Fruit fly (Drosophila melanogaster): ENCODE measurements around the gene CG10631.

DNA sequence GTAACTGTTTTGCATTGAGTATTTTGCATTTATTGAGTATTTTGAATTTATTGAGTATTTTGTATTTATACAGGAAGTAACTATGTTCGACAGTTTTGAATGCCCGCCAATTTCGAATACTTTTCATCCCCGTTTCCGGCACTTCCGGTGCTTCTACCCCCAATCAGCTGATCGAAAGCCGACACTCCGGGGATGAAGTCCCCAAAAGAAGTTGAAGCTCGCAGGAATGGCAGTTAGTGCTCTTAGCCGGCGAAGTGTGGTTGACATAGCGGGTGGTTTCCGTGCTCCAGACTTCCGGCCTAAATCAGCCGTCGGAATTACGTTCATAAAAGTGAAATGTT lies 39.4 kb upstream of the CG10631 start, which contains the start of gene sick:
- TF ChIP-seq CG32264 (GFP tag; optimal IDR thresholded peaks at IDR 0.05) (no peak), sage (GFP tag; optimal IDR thresholded peaks at IDR 0.05) (no peak), brk (GFP tag; optimal IDR thresholded peaks at IDR 0.05) (no peak), Dfd (GFP tag; optimal IDR thresholded peaks at IDR 0.05) (no peak), N (GFP tag; optimal IDR thresholded peaks at IDR 0.05) (no peak)

Measured in whole organism, wandering third instar larva.